Worm (Caenorhabditis elegans) whole organism, L3 larva: ENCODE measurements around the gene ppk-3.

Experiments used
- aly-2 ChIP-seq: fragments of 150-350 bp; optimal IDR thresholded peaks from 2 replicates; lab custom pipeline; 2014; ENCODE audit warnings: missing biosample characterization, missing genetic modification characterization
- jun-1 ChIP-seq: fragments of 150-350 bp; optimal IDR thresholded peaks from 2 replicates; lab custom pipeline; 2014; ENCODE audit warnings: missing biosample characterization, missing genetic modification reagents, missing genetic modification characterization
- nhr-12 ChIP-seq: fragments of 150-350 bp; optimal IDR thresholded peaks from 2 replicates; lab custom pipeline; 2014; ENCODE audit warnings: missing biosample characterization, missing genetic modification characterization
- nhr-28 ChIP-seq: fragments of 150-350 bp; optimal IDR thresholded peaks from 2 replicates; lab custom pipeline; 2014; ENCODE audit warnings: missing biosample characterization, missing genetic modification characterization
- nhr-76 ChIP-seq: fragments of 150-350 bp; sonication (generic microtip); optimal IDR thresholded peaks from 5 replicates; lab custom pipeline; 2014; ENCODE audit warnings: missing biosample characterization, missing genetic modification characterization
- tbx-2 ChIP-seq: sonication (generic microtip); optimal IDR thresholded peaks from 2 replicates; lab custom pipeline; 2016; ENCODE audit warnings: mild to moderate bottlenecking, missing genetic modification characterization, missing compliant biosample characterization

DNA sequence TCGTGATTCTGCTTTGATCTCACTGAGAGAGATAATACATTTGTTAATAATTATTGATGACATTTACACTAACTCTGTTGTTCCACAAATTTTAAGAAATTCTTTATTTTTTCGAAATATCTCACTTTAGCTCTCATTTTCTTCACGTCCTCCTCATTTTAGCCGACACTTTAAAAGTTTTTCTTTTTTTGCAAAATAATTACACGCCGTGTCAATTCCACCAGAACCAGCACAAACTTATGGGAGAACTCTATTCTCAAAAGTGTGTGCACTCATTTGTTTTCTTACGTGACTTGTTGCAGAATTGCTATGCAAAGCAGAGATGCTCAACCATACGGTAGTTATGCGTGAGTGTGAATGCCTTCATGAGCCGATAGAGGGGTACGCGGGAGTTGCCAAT is 10.3 kb downstream of the ppk-3 start, which contains the start of gene frpr-2:
- TF ChIP-seq nhr-12 (tag; lab: Kevin White, UChicago), result no peak
- no peak for TF ChIP-seq nhr-76 (tag; lab: Kevin White, UChicago)
- TF ChIP-seq jun-1 (tag; lab: Kevin White, UChicago), result no peak
- no peak for TF ChIP-seq aly-2 (tag; lab: Kevin White, UChicago)
- TF ChIP-seq nhr-28 (tag; lab: Kevin White, UChicago), result no peak
- TF ChIP-seq tbx-2 (tag; lab: Kevin White, UChicago), result no peak
